Fruit fly (Drosophila melanogaster): Measurements from ENCODE around the gene MME1.

MME1 gene

DNA sequence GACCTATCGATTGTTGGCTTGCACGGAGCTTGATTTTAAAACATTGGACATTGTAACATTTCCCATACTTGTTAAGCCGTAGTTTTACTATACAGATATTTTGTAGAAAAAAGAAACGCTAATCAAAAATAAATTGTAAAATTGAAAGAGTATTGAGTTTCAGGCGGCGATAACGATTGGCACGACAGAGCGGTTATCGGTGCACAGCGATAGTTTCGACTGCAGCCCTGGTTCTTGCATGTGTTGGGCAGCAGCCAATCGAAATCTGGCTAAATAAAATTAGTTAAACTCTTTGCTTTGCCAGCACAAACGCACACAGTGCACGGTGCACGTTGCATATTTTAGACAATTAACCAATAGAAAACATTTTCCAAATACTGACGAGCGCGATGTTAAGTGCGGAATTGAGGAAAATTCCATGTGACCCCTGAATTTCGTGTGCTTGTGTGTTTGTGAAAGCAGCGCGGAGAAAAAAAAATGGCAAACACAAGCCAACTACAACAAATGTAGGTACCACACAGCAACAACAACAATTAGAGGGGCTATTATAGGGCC, 10.5 kb downstream of the MME1 start, which contains the start of gene milt:
Gene milt (plus strand): TSS at position 51 of the 555 bp plus-strand sequence.
- peak; percentile 16; the same call in 1 of the 3 replicates for TF ChIP-seq CG4496 (GFP tag; IDR thresholded peaks at IDR 0.05)
- TF ChIP-seq CG13204 (GFP tag; optimal IDR thresholded peaks at IDR 0.05), result no peak

- TF ChIP-seq rn (GFP tag; IDR thresholded peaks at IDR 0.05), result no peak
- no peak for TF ChIP-seq D1 (tag; optimal IDR thresholded peaks at IDR 0.05)
- TF ChIP-seq EcR (GFP tag; optimal IDR thresholded peaks at IDR 0.05), result peak; percentile 77
These were observed 11.3 kb downstream of the MME1 start for dm6 chr2L:7038404-7039341.

dm6 chr2L:7039342-7039684, 12.0 kb downstream of the MME1 start:
- no peak for TF ChIP-seq CG34367 (tag; optimal IDR thresholded peaks at IDR 0.05)
- TF ChIP-seq CG8159 (tag; optimal IDR thresholded peaks at IDR 0.05), result peak; percentile 39
- peak; percentile 71 for TF ChIP-seq Pif1A (GFP tag; optimal IDR thresholded peaks at IDR 0.05)
- TF ChIP-seq Ets98B (GFP tag; IDR thresholded peaks at IDR 0.05), result peak; percentile 67
- TF ChIP-seq EcR (GFP tag; optimal IDR thresholded peaks at IDR 0.05), result no peak
- TF ChIP-seq CG12605 (GFP tag; IDR thresholded peaks at IDR 0.05), result no peak
- peak; percentile 30; the same call in 1 of the 2 replicates for TF ChIP-seq rn (GFP tag; IDR thresholded peaks at IDR 0.05)
- TF ChIP-seq CG13204 (GFP tag; optimal IDR thresholded peaks at IDR 0.05), result no peak
- peak; percentile 17 for TF ChIP-seq Pif1B (GFP tag; optimal IDR thresholded peaks at IDR 0.05)
- peak; percentile 67 for TF ChIP-seq CG14655 (GFP tag; optimal IDR thresholded peaks at IDR 0.05)
- TF ChIP-seq CG17806 (tag; optimal IDR thresholded peaks at IDR 0.05), result peak; percentile 33
- peak; percentile 77 for TF ChIP-seq CG32121 (GFP tag; IDR thresholded peaks at IDR 0.05)
- no peak for TF ChIP-seq D1 (tag; optimal IDR thresholded peaks at IDR 0.05)
- no peak for TF ChIP-seq CG10348 (GFP tag; IDR thresholded peaks at IDR 0.05)
- no peak for TF ChIP-seq gl (tag; optimal IDR thresholded peaks at IDR 0.05)
- peak; percentile 60; the same call in 1 of the 3 replicates for TF ChIP-seq fd96Ca (GFP tag; IDR thresholded peaks at IDR 0.05)
- peak; percentile 78 for TF ChIP-seq CG4496 (GFP tag; IDR thresholded peaks at IDR 0.05)
- peak; percentile 49 for TF ChIP-seq CG9948 (tag; optimal IDR thresholded peaks at IDR 0.05)
- TF ChIP-seq CG15710 (tag; optimal IDR thresholded peaks at IDR 0.05), result peak; percentile 5
- TF ChIP-seq CG8301 (tag; optimal IDR thresholded peaks at IDR 0.05), result peak; percentile 58
- peak; percentile 66 for TF ChIP-seq Snoo (tag; optimal IDR thresholded peaks at IDR 0.05)

dm6 chr2L:7042150-7042811, 15.0 kb downstream of the MME1 start:
- peak; percentile 63 for TF ChIP-seq Pif1A (GFP tag; optimal IDR thresholded peaks at IDR 0.05)
- no peak for TF ChIP-seq gl (tag; optimal IDR thresholded peaks at IDR 0.05)
- peak; percentile 75 for TF ChIP-seq CG14655 (GFP tag; optimal IDR thresholded peaks at IDR 0.05)
- peak; percentile 29 for TF ChIP-seq CG9948 (tag; optimal IDR thresholded peaks at IDR 0.05)
- peak; percentile 62 for TF ChIP-seq Pif1B (GFP tag; optimal IDR thresholded peaks at IDR 0.05)
- TF ChIP-seq CG13204 (GFP tag; optimal IDR thresholded peaks at IDR 0.05), result no peak
- TF ChIP-seq fd96Ca (GFP tag; IDR thresholded peaks at IDR 0.05), result peak; percentile 70
- TF ChIP-seq CG12605 (GFP tag; IDR thresholded peaks at IDR 0.05), result peak; percentile 75; the same call in 1 of the 2 replicates
- TF ChIP-seq Ets98B (GFP tag; IDR thresholded peaks at IDR 0.05), result peak; percentile 46
- TF ChIP-seq D1 (tag; optimal IDR thresholded peaks at IDR 0.05), result peak; percentile 30
- peak; percentile 81 for TF ChIP-seq CG32121 (GFP tag; IDR thresholded peaks at IDR 0.05)
- no peak for TF ChIP-seq CG34367 (tag; optimal IDR thresholded peaks at IDR 0.05)
- peak; percentile 66 for TF ChIP-seq CG4496 (GFP tag; IDR thresholded peaks at IDR 0.05)
- peak; percentile 17 for TF ChIP-seq CG15710 (tag; optimal IDR thresholded peaks at IDR 0.05)
- peak; percentile 9 for TF ChIP-seq Snoo (tag; optimal IDR thresholded peaks at IDR 0.05)
- TF ChIP-seq CG8159 (tag; optimal IDR thresholded peaks at IDR 0.05), result peak; percentile 15
- TF ChIP-seq EcR (GFP tag; optimal IDR thresholded peaks at IDR 0.05), result no peak
- peak; percentile 65 for TF ChIP-seq CG8301 (tag; optimal IDR thresholded peaks at IDR 0.05)
- TF ChIP-seq CG10348 (GFP tag; IDR thresholded peaks at IDR 0.05), result no peak
- peak; percentile 18 for TF ChIP-seq CG17806 (tag; optimal IDR thresholded peaks at IDR 0.05)
- TF ChIP-seq rn (GFP tag; IDR thresholded peaks at IDR 0.05), result peak; percentile 40; the same call in 1 of the 2 replicates

DNA sequence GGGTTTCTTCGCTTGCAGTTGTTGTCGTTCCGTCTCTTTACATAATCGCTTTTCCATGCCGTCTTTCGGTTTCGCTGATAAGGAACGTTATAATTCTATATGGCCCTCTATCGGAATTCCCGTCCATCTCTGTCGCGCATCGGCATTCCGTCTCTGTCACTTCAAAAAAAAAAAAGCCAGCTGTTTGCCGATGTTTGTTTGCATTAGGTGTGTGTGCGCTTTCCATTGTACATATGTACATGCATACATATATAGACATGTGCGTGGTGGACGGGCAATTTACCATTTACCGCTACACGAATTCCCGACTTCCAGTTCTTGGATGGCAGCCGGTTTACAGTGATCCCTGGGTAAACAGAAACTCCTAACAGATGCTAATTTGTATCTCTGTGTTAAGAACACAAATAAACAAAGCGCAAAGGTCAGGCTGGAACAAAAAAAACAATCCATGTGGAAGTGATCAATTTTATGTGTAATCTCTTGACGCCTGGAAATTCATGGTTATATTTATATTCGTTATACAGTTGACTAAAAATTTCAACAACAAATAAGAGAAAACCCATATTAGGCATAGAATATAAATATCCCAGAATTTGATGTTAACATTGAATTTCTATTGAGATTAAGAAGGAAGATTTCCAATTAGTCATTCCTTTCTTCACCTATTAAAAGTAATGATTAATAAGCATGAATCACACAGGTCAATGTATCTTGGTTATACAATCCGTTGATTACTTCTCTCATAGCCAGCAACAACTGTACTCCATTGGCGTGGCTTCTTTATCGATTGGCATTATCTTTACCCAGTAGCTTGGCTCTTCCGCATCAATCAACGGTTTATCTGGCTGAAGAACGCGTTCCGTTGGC, 15.9 kb downstream of the MME1 start:
- TF ChIP-seq CG12605 (GFP tag; IDR thresholded peaks at IDR 0.05), result no peak
- TF ChIP-seq CG32121 (GFP tag; IDR thresholded peaks at IDR 0.05), result no peak
- no peak for TF ChIP-seq rn (GFP tag; IDR thresholded peaks at IDR 0.05)
- TF ChIP-seq CG15710 (tag; optimal IDR thresholded peaks at IDR 0.05), result peak; percentile 19
- no peak for TF ChIP-seq gl (tag; optimal IDR thresholded peaks at IDR 0.05)
- no peak for TF ChIP-seq CG17806 (tag; optimal IDR thresholded peaks at IDR 0.05)
- TF ChIP-seq CG8301 (tag; optimal IDR thresholded peaks at IDR 0.05), result peak; percentile 72
- no peak for TF ChIP-seq CG13204 (GFP tag; optimal IDR thresholded peaks at IDR 0.05)
- peak; percentile 26 for TF ChIP-seq Pif1B (GFP tag; optimal IDR thresholded peaks at IDR 0.05)
- peak; percentile 57 for TF ChIP-seq Pif1A (GFP tag; optimal IDR thresholded peaks at IDR 0.05)
- TF ChIP-seq CG34367 (tag; optimal IDR thresholded peaks at IDR 0.05), result no peak
- no peak for TF ChIP-seq D1 (tag; optimal IDR thresholded peaks at IDR 0.05)
- peak; percentile 32; the same call in 1 of the 3 replicates for TF ChIP-seq CG4496 (GFP tag; IDR thresholded peaks at IDR 0.05)
- TF ChIP-seq CG10348 (GFP tag; IDR thresholded peaks at IDR 0.05), result no peak
- no peak for TF ChIP-seq EcR (GFP tag; optimal IDR thresholded peaks at IDR 0.05)
- peak; percentile 30 for TF ChIP-seq Snoo (tag; optimal IDR thresholded peaks at IDR 0.05)
- TF ChIP-seq Ets98B (GFP tag; IDR thresholded peaks at IDR 0.05), result peak; percentile 38; the same call in 1 of the 2 replicates
- TF ChIP-seq CG9948 (tag; optimal IDR thresholded peaks at IDR 0.05), result peak; percentile 20
- TF ChIP-seq fd96Ca (GFP tag; IDR thresholded peaks at IDR 0.05), result peak; percentile 34; the same call in 2 of the 3 replicates
- peak; percentile 52 for TF ChIP-seq CG8159 (tag; optimal IDR thresholded peaks at IDR 0.05)
- TF ChIP-seq CG14655 (GFP tag; optimal IDR thresholded peaks at IDR 0.05), result peak; percentile 69

Measured in whole organism, pupa.